Fruit fly (Drosophila melanogaster) whole organism, prepupa: ENCODE data around the gene CG45095.
"Not testable (repeated sequence)": the region's sequence is repeated elsewhere in the genome, so short reads cannot be mapped to it uniquely, and the experiment has no call there.

Source experiments
- Blimp-1 ChIP-seq: fragments of 200-800 bp; sonication (Bioruptor generic); optimal IDR thresholded peaks from 3 replicates; lab custom pipeline; 2017; ENCODE audit warnings: missing biosample characterization, missing genetic modification characterization, mild to moderate bottlenecking, moderate library complexity, missing genetic modification reagents
- CG10631 ChIP-seq: fragments of 200-800 bp; sonication (Bioruptor generic); optimal IDR thresholded peaks from 2 replicates; lab custom pipeline; 2016; ENCODE audit warnings: missing biosample characterization, missing genetic modification characterization
- CG10669 ChIP-seq: fragments of 200-800 bp; sonication (Bioruptor generic); optimal IDR thresholded peaks from 3 replicates; lab custom pipeline; 2018; ENCODE audit warnings: missing biosample characterization, mild to moderate bottlenecking, missing genetic modification characterization, moderate library complexity
- CG11294 ChIP-seq: fragments of 200-800 bp; sonication (Bioruptor generic); IDR thresholded peaks from 2 replicates; pipeline ENCODE4 v1.3.6; 2022; ENCODE audit warnings: missing biosample characterization, missing genetic modification characterization
- CG11902 ChIP-seq: fragments of 200-800 bp; sonication (Bioruptor generic); optimal IDR thresholded peaks from 3 replicates; lab custom pipeline; 2016; ENCODE audit warnings: missing biosample characterization, missing genetic modification characterization
- CG16779 ChIP-seq: fragments of 200-800 bp; sonication (Bioruptor generic); optimal IDR thresholded peaks from 3 replicates; lab custom pipeline; 2017; ENCODE audit warnings: missing biosample characterization, mild to moderate bottlenecking, missing genetic modification characterization
- CG32006 ChIP-seq: fragments of 200-800 bp; sonication (Bioruptor generic); optimal IDR thresholded peaks from 3 replicates; lab custom pipeline; 2017; ENCODE audit warnings: missing biosample characterization, mild to moderate bottlenecking, missing genetic modification characterization
- CG34406 ChIP-seq: fragments of 200-800 bp; sonication (Bioruptor generic); optimal IDR thresholded peaks from 3 replicates; lab custom pipeline; 2016; ENCODE audit warnings: missing biosample characterization, missing genetic modification characterization
- CG3919 ChIP-seq: fragments of 200-800 bp; sonication (Bioruptor generic); optimal IDR thresholded peaks from 3 replicates; lab custom pipeline; 2016; ENCODE audit warnings: missing biosample characterization, missing genetic modification characterization
- CG6276 ChIP-seq: fragments of 200-800 bp; sonication (Bioruptor generic); optimal IDR thresholded peaks from 2 replicates; lab custom pipeline; 2017; ENCODE audit warnings: missing biosample characterization, mild to moderate bottlenecking, missing genetic modification characterization
- CG6854 ChIP-seq: fragments of 200-800 bp; sonication (Bioruptor generic); optimal IDR thresholded peaks from 2 replicates; lab custom pipeline; 2017; ENCODE audit warnings: missing biosample characterization, mild to moderate bottlenecking, missing genetic modification characterization
- CG8119 ChIP-seq: fragments of 200-800 bp; sonication (Bioruptor generic); IDR thresholded peaks from 3 replicates; pipeline ENCODE4 v1.3.6; 2022; ENCODE audit warnings: missing biosample characterization, missing genetic modification characterization
- CG8319 ChIP-seq: fragments of 200-800 bp; sonication (Bioruptor generic); optimal IDR thresholded peaks from 3 replicates; lab custom pipeline; 2016; ENCODE audit warnings: missing biosample characterization, missing genetic modification characterization
- CG8632 ChIP-seq: fragments of 200-800 bp; sonication (Bioruptor generic); optimal IDR thresholded peaks from 3 replicates; lab custom pipeline; 2016; ENCODE audit warnings: missing biosample characterization, missing genetic modification characterization
- Eip78C ChIP-seq: fragments of 200-800 bp; sonication (Bioruptor generic); peaks from one replicate; lab custom pipeline; 2016; ENCODE audit warnings: missing biosample characterization, missing genetic modification characterization
- Ets21C ChIP-seq: fragments of 200-800 bp; sonication (Bioruptor generic); optimal IDR thresholded peaks from 3 replicates; lab custom pipeline; 2016; ENCODE audit warnings: missing biosample characterization, missing genetic modification characterization
- Gug ChIP-seq: fragments of 200-800 bp; sonication (Bioruptor generic); IDR thresholded peaks from 2 replicates; pipeline ENCODE4 v1.3.6; 2022; ENCODE audit warnings: missing biosample characterization, missing genetic modification characterization
- Hr4 ChIP-seq: fragments of 200-800 bp; sonication (Bioruptor generic); optimal IDR thresholded peaks from 3 replicates; lab custom pipeline; 2016; ENCODE audit warnings: missing biosample characterization, missing genetic modification characterization
- Lpt ChIP-seq: fragments of 200-800 bp; sonication (Bioruptor generic); optimal IDR thresholded peaks from 3 replicates; lab custom pipeline; 2016; ENCODE audit warnings: missing biosample characterization, missing genetic modification characterization
- Sox102F ChIP-seq: fragments of 200-800 bp; sonication (Bioruptor generic); optimal IDR thresholded peaks from 2 replicates; lab custom pipeline; 2016; ENCODE audit warnings: missing biosample characterization, mild to moderate bottlenecking, missing genetic modification characterization
- acj6 ChIP-seq: fragments of 200-800 bp; sonication (Bioruptor generic); optimal IDR thresholded peaks from 3 replicates; lab custom pipeline; 2016; ENCODE audit warnings: missing biosample characterization, missing genetic modification characterization
- cyc ChIP-seq: fragments of 200-800 bp; sonication (Bioruptor generic); optimal IDR thresholded peaks from 3 replicates; lab custom pipeline; 2016; ENCODE audit warnings: missing biosample characterization, missing genetic modification characterization
- dac ChIP-seq: fragments of 200-800 bp; sonication (Bioruptor generic); optimal IDR thresholded peaks from 2 replicates; lab custom pipeline; 2017; ENCODE audit warnings: missing biosample characterization, mild to moderate bottlenecking, missing genetic modification characterization
- esn ChIP-seq: fragments of 200-800 bp; sonication (Bioruptor generic); optimal IDR thresholded peaks from 2 replicates; lab custom pipeline; 2016; ENCODE audit warnings: missing biosample characterization, mild to moderate bottlenecking, missing genetic modification characterization, moderate library complexity
- fd59A ChIP-seq: fragments of 200-800 bp; sonication (Bioruptor generic); optimal IDR thresholded peaks from 2 replicates; lab custom pipeline; 2017; ENCODE audit warnings: missing biosample characterization, mild to moderate bottlenecking, missing genetic modification characterization, missing genetic modification reagents
- fd85E ChIP-seq: fragments of 200-800 bp; sonication (Bioruptor generic); optimal IDR thresholded peaks from 3 replicates; lab custom pipeline; 2016; ENCODE audit warnings: missing biosample characterization, missing genetic modification characterization
- fkh ChIP-seq: fragments of 200-800 bp; sonication (Bioruptor generic); optimal IDR thresholded peaks from 3 replicates; lab custom pipeline; 2017; ENCODE audit warnings: missing biosample characterization, mild to moderate bottlenecking, missing genetic modification characterization, moderate library complexity
- pdm3 ChIP-seq: fragments of 200-800 bp; sonication (Bioruptor generic); optimal IDR thresholded peaks from 3 replicates; lab custom pipeline; 2016; ENCODE audit warnings: missing biosample characterization, missing genetic modification characterization
- salr ChIP-seq, 2 experiments: fragments of 200-800 bp; sonication (Bioruptor generic); optimal IDR thresholded peaks; 3 replicates each; lab custom pipeline; 2016 to 2018; ENCODE audit warnings: missing biosample characterization in 2 of 2, missing genetic modification characterization in 2 of 2, mild to moderate bottlenecking in 1 of 2
- spab ChIP-seq: fragments of 200-800 bp; sonication (Bioruptor generic); optimal IDR thresholded peaks from 2 replicates; lab custom pipeline; 2017; ENCODE audit warnings: missing biosample characterization, mild to moderate bottlenecking, missing genetic modification characterization, missing genetic modification reagents
- svp ChIP-seq: fragments of 200-800 bp; sonication (Bioruptor generic); peaks from one replicate; lab custom pipeline; 2016; ENCODE audit warnings: missing biosample characterization, missing genetic modification characterization
- topi ChIP-seq: fragments of 200-800 bp; sonication (Bioruptor generic); optimal IDR thresholded peaks from 3 replicates; lab custom pipeline; 2016; ENCODE audit warnings: missing biosample characterization, missing genetic modification characterization

The CG45095 gene

dm6 chr3R:25122736-25123211 lies 20.4 kb downstream of the CG45095 start, which contains the start of the genes CG31510 and TTLL5:
Gene CG31510 (minus strand): TSS chr3R:25122920.
Gene TTLL5 (minus strand): TSS chr3R:25122920.
- TF ChIP-seq salr (GFP tag; optimal IDR thresholded peaks at IDR 0.05; lab: Kevin White, UChicago) (no peak), CG6854 (no peak), CG32006 (GFP tag; lab: Kevin White, UChicago) (no peak), CG8119 (GFP tag; lab: Robert Waterston, UW) (no peak), pdm3 (GFP tag; lab: Kevin White, UChicago) (no peak), dac (no peak), Sox102F (GFP tag; lab: Kevin White, UChicago) (no peak), CG8319 (no peak), CG10669 (GFP tag; lab: Kevin White, UChicago) (no peak), fd85E (GFP tag; lab: Kevin White, UChicago) (no peak), CG6276 (no peak), Gug (GFP tag; lab: Robert Waterston, UW) (no peak), Hr4 (GFP tag; lab: Kevin White, UChicago) (no peak), CG11294 (no peak), esn (GFP tag; lab: Kevin White, UChicago) (no peak), fd59A (no peak)

- TF ChIP-seq Eip78C (GFP tag; lab: Kevin White, UChicago) (peak; percentile 59), acj6 (GFP tag; lab: Kevin White, UChicago) (peak; percentile 10), esn (GFP tag; lab: Kevin White, UChicago) (peak; percentile 25), CG8632 (GFP tag; lab: Kevin White, UChicago) (peak; percentile 7), topi (GFP tag; lab: Kevin White, UChicago) (peak; percentile 31), cyc (GFP tag; lab: Kevin White, UChicago) (peak; percentile 22), CG34406 (peak; percentile 8), Blimp-1 (GFP tag; lab: Kevin White, UChicago) (peak; percentile 14), CG11902 (GFP tag; lab: Kevin White, UChicago) (peak; percentile 30), CG6854 (peak; percentile 6), CG10631 (GFP tag; lab: Kevin White, UChicago) (peak; percentile 26)
Observed at dm6 chr3R:25123262-25123661, 20.9 kb downstream of the CG45095 start, which contains the start of gene vig2. Gene vig2 (plus strand): TSS chr3R:25123373.

dm6 chr3R:25126823-25127222 lies 24.5 kb downstream of the CG45095 start:
- TF ChIP-seq svp (GFP tag; lab: Kevin White, UChicago) (peak; percentile 54), acj6 (GFP tag; lab: Kevin White, UChicago) (no peak), CG3919 (GFP tag; lab: Kevin White, UChicago) (no peak), spab (no peak)
- TF ChIP-seq, all 60 proteins: peak for 1

dm6 chr3R:25127231-25127689 lies 24.9 kb downstream of the CG45095 start, which contains the start of the genes Mocs2A, Mocs2B and Clbn:
Gene Mocs2A (minus strand): TSS chr3R:25127359.
Gene Mocs2B (minus strand): TSS chr3R:25127359.
Gene Clbn (plus strand): TSS chr3R:25127502.
- TF ChIP-seq fkh (peak; percentile 66), Lpt (no peak), CG34406 (no peak), esn (GFP tag; lab: Kevin White, UChicago) (peak; percentile 7), fd59A (no peak), CG8632 (GFP tag; lab: Kevin White, UChicago) (no peak), CG32006 (GFP tag; lab: Kevin White, UChicago) (no peak), Ets21C (GFP tag; lab: Kevin White, UChicago) (no peak)
- TF ChIP-seq, all 60 proteins: peak for 2

- not testable (repeated sequence) for TF ChIP-seq CG6854; CG16779 (tag; lab: Kevin White, UChicago); CG8319
Observed at dm6 chr3R:25131042-25131441, 28.7 kb downstream of the CG45095 start, which contains the start of gene Bili. Gene Bili (plus strand): TSS chr3R:25131306.
